Worm (Caenorhabditis elegans) whole organism, early embryonic: Measurements from ENCODE around the gene C50A2.3.

Experiments used
- F13C5.2 ChIP-seq: sonication (generic microtip); optimal IDR thresholded peaks from 2 replicates; lab custom pipeline; 2017; ENCODE audit warnings: mild to moderate bottlenecking, missing genetic modification characterization, inconsistent platforms, missing compliant biosample characterization
- ama-1 ChIP-seq: fragments of 150-350 bp; optimal IDR thresholded peaks from 2 replicates; lab custom pipeline; 2014
- ceh-36 ChIP-seq: sonication (generic microtip); optimal IDR thresholded peaks from 2 replicates; lab custom pipeline; 2016; ENCODE audit warnings: missing genetic modification characterization, inconsistent platforms, missing compliant biosample characterization
- ets-7 ChIP-seq: sonication (generic microtip); optimal IDR thresholded peaks from 2 replicates; lab custom pipeline; 2016; ENCODE audit warnings: missing genotype, missing genetic modification characterization, missing compliant biosample characterization
- flt-1 ChIP-seq: fragments of 200-800 bp; sonication (Bioruptor generic); IDR thresholded peaks from 2 replicates; pipeline ENCODE4 v1.3.6; 2022; ENCODE audit warnings: missing genetic modification characterization, missing compliant biosample characterization
- hmg-4 ChIP-seq: fragments of 200-800 bp; sonication (Bioruptor generic); optimal IDR thresholded peaks from 2 replicates; lab custom pipeline; 2018; ENCODE audit warnings: mild to moderate bottlenecking, missing genetic modification characterization, missing compliant biosample characterization
- sea-1 ChIP-seq: fragments of 200-800 bp; sonication (Bioruptor generic); conservative IDR thresholded peaks from 2 replicates; pipeline ENCODE4 v1.3.6; 2022; ENCODE audit warnings: missing genetic modification characterization, missing compliant biosample characterization

- TF ChIP-seq ama-1 (lab: Kevin White, UChicago) (no peak), ets-7 (tag; lab: Kevin White, UChicago) (no peak), F13C5.2 (tag; lab: Kevin White, UChicago) (no peak), sea-1 (no peak), hmg-4 (GFP tag; lab: Kevin White, UChicago) (no peak), ceh-36 (no peak), flt-1 (GFP tag; lab: Robert Waterston, UW) (no peak)
These were observed 37.0 kb downstream of the C50A2.3 start for ce11 chrIV:1120865-1121264.
